Fruit fly (Drosophila melanogaster) whole organism: Measurements from ENCODE around the gene CG13614.

Source experiments
- CG8478 ChIP-seq: fragments of >200 bp; optimal IDR thresholded peaks from 2 replicates; lab custom pipeline; 2018; ENCODE audit warnings: inconsistent platforms
- usp ChIP-seq: fragments of >200 bp; optimal IDR thresholded peaks from 2 replicates; lab custom pipeline; 2017; ENCODE audit warnings: missing biosample characterization, missing genetic modification characterization, mixed read lengths

DNA sequence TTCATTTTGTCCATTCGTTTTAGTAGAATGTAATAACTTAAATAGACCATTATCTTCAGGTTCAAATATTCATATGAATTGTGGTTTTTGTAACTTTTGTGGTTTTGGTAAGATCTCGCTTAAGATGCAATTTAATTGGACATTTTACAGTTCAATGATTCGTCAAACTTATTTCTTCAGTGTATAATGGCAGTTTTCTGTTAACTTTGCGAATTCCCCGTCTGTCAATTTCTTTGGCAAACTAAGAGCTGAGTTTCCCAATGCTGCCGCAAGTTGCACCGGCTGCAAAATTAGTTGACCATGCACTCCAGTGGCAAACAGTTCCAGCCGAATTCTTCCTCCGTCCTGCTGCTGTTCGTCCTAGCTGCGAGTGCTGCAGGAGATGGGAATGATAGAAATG lies 7.2 kb downstream of the CG13614 start, which contains the start of gene CG33342:
- TF ChIP-seq usp (GFP tag; lab: Kevin White, UChicago), result no peak
- TF ChIP-seq CG8478 (lab: Kevin White, UChicago), result no peak
